Worm (Caenorhabditis elegans) whole organism, L1 larva: ENCODE results near the gene taf-9.

Experiments used
- dpl-1 ChIP-seq, 3 experiments: fragments of 150-350 bp in 2 of 3; sonication (generic microtip) in 1 of 3; optimal IDR thresholded peaks; 2 replicates each; lab custom pipeline; 2014 to 2017; ENCODE audit warnings: missing biosample characterization in 3 of 3, missing genetic modification characterization in 3 of 3, missing genetic modification reagents in 3 of 3
- efl-1 ChIP-seq, 4 experiments: fragments of 150-350 bp; optimal IDR thresholded peaks in 3 of 4; peaks in 1 of 4; 1 replicate in 1 of 4; 2 replicates in 3 of 4; lab custom pipeline; 2014; ENCODE audit warnings: missing biosample characterization in 2 of 4, missing genetic modification characterization in 2 of 4, missing genetic modification reagents in 2 of 4
- ets-5 ChIP-seq: fragments of 200-800 bp; sonication (Bioruptor generic); IDR thresholded peaks from 2 replicates; pipeline ENCODE4 v1.3.6; 2022; ENCODE audit warnings: missing genetic modification characterization, missing compliant biosample characterization
- lsy-2 ChIP-seq, 2 experiments: fragments of 150-350 bp; optimal IDR thresholded peaks; 2 replicates each; lab custom pipeline; 2014; ENCODE audit warnings: missing biosample characterization in 2 of 2, missing genetic modification characterization in 2 of 2
- nhr-28 ChIP-seq: fragments of 150-350 bp; optimal IDR thresholded peaks from 2 replicates; lab custom pipeline; 2014; ENCODE audit warnings: missing biosample characterization, missing genetic modification characterization
- nhr-76 ChIP-seq: sonication (generic microtip); optimal IDR thresholded peaks from 2 replicates; lab custom pipeline; 2017; ENCODE audit warnings: missing biosample characterization, missing genetic modification characterization
- nhr-77 ChIP-seq: fragments of 150-350 bp; optimal IDR thresholded peaks from 2 replicates; lab custom pipeline; 2014; ENCODE audit warnings: missing biosample characterization, missing genetic modification characterization
- snpc-4 ChIP-seq: fragments of 150-350 bp; optimal IDR thresholded peaks from 2 replicates; lab custom pipeline; 2014; ENCODE audit warnings: missing biosample characterization, missing genetic modification characterization

- no peak for TF ChIP-seq nhr-28 (tag; lab: Kevin White, UChicago)
- no peak for TF ChIP-seq snpc-4
- no peak for TF ChIP-seq lsy-2 (tag; optimal IDR thresholded peaks at IDR 0.05; lab: Kevin White, UChicago)
- TF ChIP-seq ets-5 (GFP tag; lab: Robert Waterston, UW): no peak
- no peak for TF ChIP-seq efl-1 (optimal IDR thresholded peaks at IDR 0.05; lab: Kevin White, UChicago)
- TF ChIP-seq efl-1 (GFP tag; optimal IDR thresholded peaks at IDR 0.05 in 1 of 2; lab: Kevin White, UChicago): no peak
- no peak for TF ChIP-seq nhr-76 (tag; lab: Kevin White, UChicago)
- TF ChIP-seq dpl-1 (GFP tag; optimal IDR thresholded peaks at IDR 0.05; lab: Kevin White, UChicago): no peak
- TF ChIP-seq nhr-77 (tag; lab: Kevin White, UChicago): no peak
Observed at ce11 chrIII:13625650-13626430, 1.8 kb downstream of the taf-9 start.
